Worm (Caenorhabditis elegans) whole organism, mixed stage, embryonic: Measurements from ENCODE around the gene K07E8.7.

Experiments used
- bed-3 ChIP-seq: fragments of 200-800 bp; sonication (Bioruptor generic); optimal IDR thresholded peaks from 3 replicates; lab custom pipeline; 2018; ENCODE audit warnings: mild to moderate bottlenecking, missing genetic modification characterization, moderate library complexity, missing compliant biosample characterization
- blmp-1 ChIP-seq: fragments of 150-350 bp; optimal IDR thresholded peaks from 2 replicates; lab custom pipeline; 2014; ENCODE audit warnings: missing biosample characterization, missing genetic modification characterization
- cnd-1 ChIP-seq: fragments of 200-800 bp; sonication (Bioruptor generic); optimal IDR thresholded peaks from 2 replicates; lab custom pipeline; 2018; ENCODE audit warnings: mild to moderate bottlenecking, missing genetic modification characterization, missing compliant biosample characterization
- drap-1 ChIP-seq: fragments of 200-800 bp; sonication (Bioruptor generic); optimal IDR thresholded peaks from 3 replicates; lab custom pipeline; 2018; ENCODE audit warnings: mild to moderate bottlenecking, missing genetic modification characterization, missing compliant biosample characterization
- elt-1 ChIP-seq: sonication (generic microtip); optimal IDR thresholded peaks from 2 replicates; lab custom pipeline; 2017; ENCODE audit warnings: missing genetic modification characterization, mild to moderate bottlenecking, missing compliant biosample characterization, antibody characterized with exemption, moderate library complexity, borderline replicate concordance; ENCODE audit not compliant: insufficient read depth
- elt-3 ChIP-seq: fragments of 150-350 bp; optimal IDR thresholded peaks from 2 replicates; lab custom pipeline; 2014; ENCODE audit warnings: missing biosample characterization, missing genetic modification characterization
- flh-1 ChIP-seq: fragments of 200-800 bp; sonication (Bioruptor generic); optimal IDR thresholded peaks from 2 replicates; lab custom pipeline; 2018; ENCODE audit warnings: mild to moderate bottlenecking, missing genetic modification characterization, moderate library complexity, missing compliant biosample characterization
- ham-2 ChIP-seq: fragments of 200-800 bp; sonication (Bioruptor generic); optimal IDR thresholded peaks from 2 replicates; lab custom pipeline; 2018; ENCODE audit warnings: mild to moderate bottlenecking, missing genetic modification characterization, missing compliant biosample characterization
- hlh-1 ChIP-seq: fragments of 150-350 bp; optimal IDR thresholded peaks from 2 replicates; lab custom pipeline; 2014; ENCODE audit warnings: missing biosample characterization, missing genetic modification reagents, missing genetic modification characterization
- lin-32 ChIP-seq: fragments of 200-800 bp; sonication (Bioruptor generic); optimal IDR thresholded peaks from 2 replicates; lab custom pipeline; 2018; ENCODE audit warnings: mild to moderate bottlenecking, missing genetic modification characterization, missing compliant biosample characterization
- lsy-2 ChIP-seq: fragments of 150-350 bp; optimal IDR thresholded peaks from 2 replicates; lab custom pipeline; 2014; ENCODE audit warnings: missing biosample characterization, missing genetic modification characterization
- mab-5 ChIP-seq: fragments of 150-350 bp; optimal IDR thresholded peaks from 2 replicates; lab custom pipeline; 2014; ENCODE audit warnings: missing biosample characterization, missing genetic modification characterization
- mep-1 ChIP-seq: fragments of 150-350 bp; optimal IDR thresholded peaks from 2 replicates; lab custom pipeline; 2017; ENCODE audit warnings: missing biosample characterization, missing genetic modification reagents, missing genetic modification characterization, inconsistent platforms
- mls-2 ChIP-seq: sonication (generic microtip); optimal IDR thresholded peaks from 2 replicates; lab custom pipeline; 2016; ENCODE audit warnings: mild to moderate bottlenecking, missing genetic modification characterization, moderate library complexity, missing compliant biosample characterization
- nhr-12 ChIP-seq: fragments of 150-350 bp; optimal IDR thresholded peaks from 2 replicates; lab custom pipeline; 2014; ENCODE audit warnings: missing biosample characterization, missing genetic modification characterization
- nhr-2 ChIP-seq: fragments of 150-350 bp; optimal IDR thresholded peaks from 2 replicates; lab custom pipeline; 2014; ENCODE audit warnings: missing biosample characterization, missing genetic modification characterization
- nhr-237 ChIP-seq: fragments of 150-350 bp; optimal IDR thresholded peaks from 2 replicates; lab custom pipeline; 2014; ENCODE audit warnings: missing biosample characterization, missing genetic modification characterization
- nhr-28 ChIP-seq: fragments of 150-350 bp; optimal IDR thresholded peaks from 2 replicates; lab custom pipeline; 2014; ENCODE audit warnings: missing biosample characterization, missing genetic modification characterization
- nhr-76 ChIP-seq: sonication (generic microtip); optimal IDR thresholded peaks from 2 replicates; lab custom pipeline; 2017; ENCODE audit warnings: missing biosample characterization, missing genetic modification characterization
- pha-4 ChIP-seq: fragments of 150-350 bp; optimal IDR thresholded peaks from 2 replicates; lab custom pipeline; 2018; ENCODE audit warnings: missing biosample characterization, missing genetic modification reagents, missing genetic modification characterization
- sem-2 ChIP-seq: fragments of 200-800 bp; sonication (Bioruptor generic); optimal IDR thresholded peaks from 2 replicates; lab custom pipeline; 2018; ENCODE audit warnings: mild to moderate bottlenecking, missing genetic modification characterization, missing compliant biosample characterization
- snpc-4 ChIP-seq: fragments of 150-350 bp; optimal IDR thresholded peaks from 2 replicates; lab custom pipeline; 2014; ENCODE audit warnings: missing biosample characterization, missing genetic modification characterization
- sptf-1 ChIP-seq: sonication (generic microtip); optimal IDR thresholded peaks from 2 replicates; lab custom pipeline; 2017; ENCODE audit warnings: mild to moderate bottlenecking, missing genetic modification characterization, moderate library complexity, missing compliant biosample characterization
- tbx-8 ChIP-seq: fragments of 200-800 bp; sonication (Bioruptor generic); optimal IDR thresholded peaks from 2 replicates; lab custom pipeline; 2018; ENCODE audit warnings: mild to moderate bottlenecking, missing genetic modification characterization, moderate library complexity, missing compliant biosample characterization
- unc-120 ChIP-seq: sonication (generic microtip); optimal IDR thresholded peaks from 2 replicates; lab custom pipeline; 2017; ENCODE audit warnings: missing genetic modification characterization, missing compliant biosample characterization; ENCODE audit not compliant: poor library complexity, severe bottlenecking
- unc-39 ChIP-seq: fragments of 150-350 bp; optimal IDR thresholded peaks from 2 replicates; lab custom pipeline; 2014; ENCODE audit warnings: missing biosample characterization, missing genetic modification characterization
- zip-8 ChIP-seq: fragments of 150-350 bp; optimal IDR thresholded peaks from 2 replicates; lab custom pipeline; 2014; ENCODE audit warnings: missing biosample characterization, missing genetic modification characterization

Gene K07E8.7

ce11 chrII:682326-682725 is 32.2 kb upstream of the K07E8.7 start, which contains the start of gene T02H6.7:
Gene T02H6.7 (plus strand): TSS chrII:682626.
- TF ChIP-seq nhr-28 (tag; lab: Kevin White, UChicago) (no peak), lin-32 (GFP tag; lab: Kevin White, UChicago) (no peak), elt-3 (no peak), nhr-2 (tag; lab: Kevin White, UChicago) (no peak), tbx-8 (GFP tag; lab: Kevin White, UChicago) (no peak), flh-1 (GFP tag; lab: Kevin White, UChicago) (no peak), sptf-1 (tag; lab: Kevin White, UChicago) (no peak), mep-1 (no peak), mls-2 (tag; lab: Kevin White, UChicago) (no peak), drap-1 (GFP tag; lab: Kevin White, UChicago) (no peak), mab-5 (tag; lab: Kevin White, UChicago) (no peak), pha-4 (tag; lab: Kevin White, UChicago) (no peak), unc-39 (tag; lab: Kevin White, UChicago) (no peak), nhr-12 (tag; lab: Kevin White, UChicago) (no peak), cnd-1 (tag; lab: Kevin White, UChicago) (no peak), blmp-1 (tag; lab: Kevin White, UChicago) (no peak), unc-120 (tag; lab: Kevin White, UChicago) (no peak), nhr-76 (tag; lab: Kevin White, UChicago) (no peak)

- no peak for TF ChIP-seq nhr-76 (tag; lab: Kevin White, UChicago)
- no peak for TF ChIP-seq cnd-1 (tag; lab: Kevin White, UChicago)
- TF ChIP-seq hlh-1 (tag; lab: Kevin White, UChicago): no peak
- no peak for TF ChIP-seq nhr-237 (tag; lab: Kevin White, UChicago)
- no peak for TF ChIP-seq pha-4 (tag; lab: Kevin White, UChicago)
- TF ChIP-seq sem-2: no peak
- TF ChIP-seq unc-120 (tag; lab: Kevin White, UChicago): no peak
Observed at ce11 chrII:680612-681011, 30.4 kb upstream of the K07E8.7 start, which contains the start of the genes T02H6.10 and T02H6.8. Gene T02H6.10 (minus strand): TSS chrII:680712. Gene T02H6.8 (plus strand): TSS chrII:680832.

DNA sequence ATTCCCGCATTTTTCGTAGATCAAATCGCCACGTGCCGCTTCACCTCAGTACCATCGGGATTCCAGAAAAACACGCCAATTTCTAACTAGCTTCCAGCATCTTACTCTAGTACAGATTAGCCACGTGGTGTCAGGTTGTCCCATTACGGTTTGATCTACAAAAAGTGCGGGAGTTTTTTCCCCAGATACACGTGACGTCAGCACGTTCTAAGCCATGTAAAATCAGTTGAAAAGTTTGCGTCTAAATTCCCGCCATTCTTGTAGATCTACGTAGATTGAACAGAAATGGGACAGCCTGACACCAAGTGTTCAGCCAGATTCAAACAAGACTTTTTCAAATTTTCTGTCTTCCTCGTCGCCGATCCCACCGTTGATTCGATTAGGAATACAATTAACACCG is 28.4 kb upstream of the K07E8.7 start, which contains the start of gene T02H6.9:
TSS of gene T02H6.9 (plus strand) at position 301 of the 400 bp plus-strand sequence.
- TF ChIP-seq unc-39 (tag; lab: Kevin White, UChicago): no peak

DNA sequence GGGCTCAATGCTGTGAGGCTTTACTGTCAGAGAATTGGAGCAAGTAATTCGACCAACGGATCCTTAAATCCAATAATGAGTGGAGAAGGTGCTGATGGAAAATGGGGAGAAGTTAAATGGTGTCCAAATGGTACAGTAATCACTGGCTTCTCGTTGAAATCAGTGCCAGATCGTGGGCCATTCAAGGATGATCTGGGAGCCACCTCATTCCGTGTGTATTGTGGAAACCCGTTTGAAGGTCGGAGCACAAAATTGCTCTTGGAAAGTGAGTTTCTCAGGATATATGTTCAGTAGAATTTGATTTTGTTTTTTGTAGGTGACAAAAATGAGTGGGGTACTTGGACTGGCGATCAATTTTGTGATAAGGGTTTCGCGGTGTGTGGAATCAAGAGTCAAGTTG is 25.7 kb upstream of the K07E8.7 start:
- TF ChIP-seq tbx-8 (GFP tag; lab: Kevin White, UChicago): no peak
- no peak for TF ChIP-seq nhr-12 (tag; lab: Kevin White, UChicago)
- no peak for TF ChIP-seq elt-3
- TF ChIP-seq sem-2: no peak
- TF ChIP-seq elt-1 (tag; lab: Kevin White, UChicago): no peak
- no peak for TF ChIP-seq sptf-1 (tag; lab: Kevin White, UChicago)
- no peak for TF ChIP-seq zip-8 (tag; lab: Kevin White, UChicago)
- no peak for TF ChIP-seq snpc-4
- TF ChIP-seq nhr-2 (tag; lab: Kevin White, UChicago): no peak
- TF ChIP-seq mls-2 (tag; lab: Kevin White, UChicago): no peak
- TF ChIP-seq mep-1: no peak
- TF ChIP-seq lsy-2 (tag; lab: Kevin White, UChicago): no peak
- TF ChIP-seq hlh-1 (tag; lab: Kevin White, UChicago): no peak
- no peak for TF ChIP-seq blmp-1 (tag; lab: Kevin White, UChicago)

ce11 chrII:675303-675702 is 25.1 kb upstream of the K07E8.7 start, which contains the start of gene Y39F10C.1:
Gene Y39F10C.1 (plus strand): TSS chrII:675603.
- TF ChIP-seq zip-8 (tag; lab: Kevin White, UChicago): no peak
- no peak for TF ChIP-seq nhr-28 (tag; lab: Kevin White, UChicago)
- no peak for TF ChIP-seq nhr-237 (tag; lab: Kevin White, UChicago)
- TF ChIP-seq nhr-12 (tag; lab: Kevin White, UChicago): no peak
- no peak for TF ChIP-seq ham-2 (GFP tag; lab: Kevin White, UChicago)
- TF ChIP-seq lin-32 (GFP tag; lab: Kevin White, UChicago): no peak
- TF ChIP-seq bed-3 (GFP tag; lab: Kevin White, UChicago): no peak
- TF ChIP-seq mls-2 (tag; lab: Kevin White, UChicago): no peak
- TF ChIP-seq tbx-8 (GFP tag; lab: Kevin White, UChicago): no peak
- no peak for TF ChIP-seq nhr-2 (tag; lab: Kevin White, UChicago)
- no peak for TF ChIP-seq mep-1
